Fruit fly (Drosophila melanogaster) whole organism, prepupa: ENCODE data around the gene CG14107.

Source experiments
- CG10631 ChIP-seq: fragments of 200-800 bp; sonication (Bioruptor generic); optimal IDR thresholded peaks from 2 replicates; lab custom pipeline; 2016; ENCODE audit warnings: missing biosample characterization, missing genetic modification characterization
- CG10669 ChIP-seq: fragments of 200-800 bp; sonication (Bioruptor generic); optimal IDR thresholded peaks from 3 replicates; lab custom pipeline; 2018; ENCODE audit warnings: missing biosample characterization, mild to moderate bottlenecking, missing genetic modification characterization, moderate library complexity
- CG11294 ChIP-seq: fragments of 200-800 bp; sonication (Bioruptor generic); IDR thresholded peaks from 2 replicates; pipeline ENCODE4 v1.3.6; 2022; ENCODE audit warnings: missing biosample characterization, missing genetic modification characterization
- CG11762 ChIP-seq: fragments of 200-800 bp; sonication (Bioruptor generic); optimal IDR thresholded peaks from 3 replicates; lab custom pipeline; 2016; ENCODE audit warnings: missing biosample characterization, missing genetic modification characterization; ENCODE audit not compliant: insufficient read depth
- CG11902 ChIP-seq: fragments of 200-800 bp; sonication (Bioruptor generic); optimal IDR thresholded peaks from 3 replicates; lab custom pipeline; 2016; ENCODE audit warnings: missing biosample characterization, missing genetic modification characterization
- CG15336 ChIP-seq: fragments of 200-800 bp; sonication (Bioruptor generic); IDR thresholded peaks from 2 replicates; pipeline ENCODE4 v1.3.6; 2022; ENCODE audit warnings: missing biosample characterization, missing genetic modification characterization
- CG1621 ChIP-seq: fragments of 200-800 bp; sonication (Bioruptor generic); optimal IDR thresholded peaks from 3 replicates; lab custom pipeline; 2018; ENCODE audit warnings: missing biosample characterization, mild to moderate bottlenecking, missing genetic modification characterization
- CG16779 ChIP-seq: fragments of 200-800 bp; sonication (Bioruptor generic); optimal IDR thresholded peaks from 3 replicates; lab custom pipeline; 2017; ENCODE audit warnings: missing biosample characterization, mild to moderate bottlenecking, missing genetic modification characterization
- CG3032 ChIP-seq: fragments of 200-800 bp; optimal IDR thresholded peaks from 2 replicates; lab custom pipeline; 2019; ENCODE audit warnings: missing biosample characterization, mild to moderate bottlenecking, missing genetic modification characterization, moderate library complexity
- CG31627 ChIP-seq: fragments of 200-800 bp; sonication (Bioruptor generic); optimal IDR thresholded peaks from 3 replicates; lab custom pipeline; 2016; ENCODE audit warnings: missing biosample characterization, missing genetic modification characterization
- CG32006 ChIP-seq: fragments of 200-800 bp; sonication (Bioruptor generic); optimal IDR thresholded peaks from 3 replicates; lab custom pipeline; 2017; ENCODE audit warnings: missing biosample characterization, mild to moderate bottlenecking, missing genetic modification characterization
- CG34406 ChIP-seq: fragments of 200-800 bp; sonication (Bioruptor generic); optimal IDR thresholded peaks from 3 replicates; lab custom pipeline; 2016; ENCODE audit warnings: missing biosample characterization, missing genetic modification characterization
- CG6163 ChIP-seq: fragments of 200-800 bp; sonication (Bioruptor generic); IDR thresholded peaks from 3 replicates; pipeline ENCODE4 v1.3.6; 2022; ENCODE audit warnings: missing biosample characterization, missing genetic modification characterization
- CG6276 ChIP-seq: fragments of 200-800 bp; sonication (Bioruptor generic); optimal IDR thresholded peaks from 2 replicates; lab custom pipeline; 2017; ENCODE audit warnings: missing biosample characterization, mild to moderate bottlenecking, missing genetic modification characterization
- CG6792 ChIP-seq: fragments of 200-800 bp; sonication (Bioruptor generic); optimal IDR thresholded peaks from 3 replicates; lab custom pipeline; 2016; ENCODE audit warnings: missing biosample characterization, missing genetic modification characterization
- CG6808 ChIP-seq: fragments of 200-800 bp; sonication (Bioruptor generic); optimal IDR thresholded peaks from 3 replicates; lab custom pipeline; 2017; ENCODE audit warnings: missing biosample characterization, missing genetic modification characterization, mild to moderate bottlenecking, moderate library complexity, missing genetic modification reagents
- CG6854 ChIP-seq: fragments of 200-800 bp; sonication (Bioruptor generic); optimal IDR thresholded peaks from 2 replicates; lab custom pipeline; 2017; ENCODE audit warnings: missing biosample characterization, mild to moderate bottlenecking, missing genetic modification characterization
- CG7368 ChIP-seq: fragments of 200-800 bp; sonication (Bioruptor generic); optimal IDR thresholded peaks from 3 replicates; lab custom pipeline; 2016; ENCODE audit warnings: missing biosample characterization, missing genetic modification characterization
- CG8119 ChIP-seq: fragments of 200-800 bp; sonication (Bioruptor generic); IDR thresholded peaks from 3 replicates; pipeline ENCODE4 v1.3.6; 2022; ENCODE audit warnings: missing biosample characterization, missing genetic modification characterization
- CG8319 ChIP-seq: fragments of 200-800 bp; sonication (Bioruptor generic); optimal IDR thresholded peaks from 3 replicates; lab custom pipeline; 2016; ENCODE audit warnings: missing biosample characterization, missing genetic modification characterization
- CG8632 ChIP-seq: fragments of 200-800 bp; sonication (Bioruptor generic); optimal IDR thresholded peaks from 3 replicates; lab custom pipeline; 2016; ENCODE audit warnings: missing biosample characterization, missing genetic modification characterization
- CG9139 ChIP-seq: fragments of 200-800 bp; sonication (Bioruptor generic); optimal IDR thresholded peaks from 3 replicates; lab custom pipeline; 2017; ENCODE audit warnings: missing biosample characterization, mild to moderate bottlenecking, missing genetic modification characterization
- Eip75B ChIP-seq: fragments of 200-800 bp; sonication (Bioruptor generic); optimal IDR thresholded peaks from 3 replicates; lab custom pipeline; 2016; ENCODE audit warnings: missing biosample characterization, missing genetic modification characterization
- Eip78C ChIP-seq: fragments of 200-800 bp; sonication (Bioruptor generic); peaks from one replicate; lab custom pipeline; 2016; ENCODE audit warnings: missing biosample characterization, missing genetic modification characterization
- Eip93F ChIP-seq: fragments of 200-800 bp; sonication (Bioruptor generic); optimal IDR thresholded peaks from 2 replicates; lab custom pipeline; 2016; ENCODE audit warnings: missing biosample characterization, mild to moderate bottlenecking, missing genetic modification characterization
- Ets21C ChIP-seq: fragments of 200-800 bp; sonication (Bioruptor generic); optimal IDR thresholded peaks from 3 replicates; lab custom pipeline; 2016; ENCODE audit warnings: missing biosample characterization, missing genetic modification characterization
- Ets96B ChIP-seq: fragments of 200-800 bp; optimal IDR thresholded peaks from 2 replicates; lab custom pipeline; 2019; ENCODE audit warnings: missing biosample characterization, mild to moderate bottlenecking, missing genetic modification characterization, moderate library complexity
- Gug ChIP-seq: fragments of 200-800 bp; sonication (Bioruptor generic); IDR thresholded peaks from 2 replicates; pipeline ENCODE4 v1.3.6; 2022; ENCODE audit warnings: missing biosample characterization, missing genetic modification characterization
- Hr38 ChIP-seq: sonication (Bioruptor generic); optimal IDR thresholded peaks from 2 replicates; lab custom pipeline; 2016; ENCODE audit warnings: missing biosample characterization, missing genetic modification characterization
- Hr39 ChIP-seq: fragments of 200-800 bp; sonication (Bioruptor generic); optimal IDR thresholded peaks from 2 replicates; lab custom pipeline; 2016; ENCODE audit warnings: missing biosample characterization, missing genetic modification characterization
- Hr4 ChIP-seq: fragments of 200-800 bp; sonication (Bioruptor generic); optimal IDR thresholded peaks from 3 replicates; lab custom pipeline; 2016; ENCODE audit warnings: missing biosample characterization, missing genetic modification characterization
- OdsH ChIP-seq: fragments of 200-800 bp; sonication (Bioruptor generic); optimal IDR thresholded peaks from 3 replicates; lab custom pipeline; 2016; ENCODE audit warnings: missing biosample characterization, missing genetic modification characterization
- Smox ChIP-seq: fragments of 200-800 bp; sonication (Bioruptor generic); optimal IDR thresholded peaks from 3 replicates; lab custom pipeline; 2016; ENCODE audit warnings: missing biosample characterization, missing genetic modification characterization
- Sox102F ChIP-seq: fragments of 200-800 bp; sonication (Bioruptor generic); optimal IDR thresholded peaks from 2 replicates; lab custom pipeline; 2016; ENCODE audit warnings: missing biosample characterization, mild to moderate bottlenecking, missing genetic modification characterization
- Sox14 ChIP-seq: fragments of 200-800 bp; sonication (Bioruptor generic); optimal IDR thresholded peaks from 3 replicates; lab custom pipeline; 2016; ENCODE audit warnings: missing biosample characterization, missing genetic modification characterization
- Sox15 ChIP-seq: fragments of 200-800 bp; sonication (Bioruptor generic); optimal IDR thresholded peaks from 3 replicates; lab custom pipeline; 2016; ENCODE audit warnings: missing biosample characterization, missing genetic modification characterization
- achi ChIP-seq: fragments of 200-800 bp; sonication (Bioruptor generic); optimal IDR thresholded peaks from 3 replicates; lab custom pipeline; 2016; ENCODE audit warnings: missing biosample characterization, missing genetic modification characterization
- acj6 ChIP-seq: fragments of 200-800 bp; sonication (Bioruptor generic); optimal IDR thresholded peaks from 3 replicates; lab custom pipeline; 2016; ENCODE audit warnings: missing biosample characterization, missing genetic modification characterization
- dac ChIP-seq: fragments of 200-800 bp; sonication (Bioruptor generic); optimal IDR thresholded peaks from 2 replicates; lab custom pipeline; 2017; ENCODE audit warnings: missing biosample characterization, mild to moderate bottlenecking, missing genetic modification characterization
- dsx ChIP-seq: fragments of 200-800 bp; optimal IDR thresholded peaks from 3 replicates; lab custom pipeline; 2019; ENCODE audit warnings: missing biosample characterization, mild to moderate bottlenecking, missing genetic modification characterization, moderate library complexity; ENCODE audit not compliant: poor library complexity, severe bottlenecking
- esn ChIP-seq: fragments of 200-800 bp; sonication (Bioruptor generic); optimal IDR thresholded peaks from 2 replicates; lab custom pipeline; 2016; ENCODE audit warnings: missing biosample characterization, mild to moderate bottlenecking, missing genetic modification characterization, moderate library complexity
- fd85E ChIP-seq: fragments of 200-800 bp; sonication (Bioruptor generic); optimal IDR thresholded peaks from 3 replicates; lab custom pipeline; 2016; ENCODE audit warnings: missing biosample characterization, missing genetic modification characterization
- fkh ChIP-seq: fragments of 200-800 bp; sonication (Bioruptor generic); optimal IDR thresholded peaks from 3 replicates; lab custom pipeline; 2017; ENCODE audit warnings: missing biosample characterization, mild to moderate bottlenecking, missing genetic modification characterization, moderate library complexity
- lz ChIP-seq: fragments of 200-800 bp; sonication (Bioruptor generic); optimal IDR thresholded peaks from 3 replicates; lab custom pipeline; 2016; ENCODE audit warnings: missing biosample characterization, missing genetic modification characterization
- net ChIP-seq: fragments of 200-800 bp; sonication (Bioruptor generic); optimal IDR thresholded peaks from 3 replicates; lab custom pipeline; 2016; ENCODE audit warnings: missing biosample characterization, missing genetic modification characterization
- salr ChIP-seq, 2 experiments: fragments of 200-800 bp; sonication (Bioruptor generic); optimal IDR thresholded peaks; 3 replicates each; lab custom pipeline; 2016 to 2018; ENCODE audit warnings: missing biosample characterization in 2 of 2, missing genetic modification characterization in 2 of 2, mild to moderate bottlenecking in 1 of 2
- spab ChIP-seq: fragments of 200-800 bp; sonication (Bioruptor generic); optimal IDR thresholded peaks from 2 replicates; lab custom pipeline; 2017; ENCODE audit warnings: missing biosample characterization, mild to moderate bottlenecking, missing genetic modification characterization, missing genetic modification reagents
- ss ChIP-seq, 2 experiments: fragments of 200-800 bp; sonication (Bioruptor generic); optimal IDR thresholded peaks; 2 replicates in 1 of 2; 3 replicates in 1 of 2; lab custom pipeline; 2017 to 2018; ENCODE audit warnings: mild to moderate bottlenecking in 2 of 2, missing biosample characterization in 2 of 2, missing genetic modification characterization in 2 of 2, moderate library complexity in 1 of 2
- svp ChIP-seq: fragments of 200-800 bp; sonication (Bioruptor generic); peaks from one replicate; lab custom pipeline; 2016; ENCODE audit warnings: missing biosample characterization, missing genetic modification characterization
- topi ChIP-seq: fragments of 200-800 bp; sonication (Bioruptor generic); optimal IDR thresholded peaks from 3 replicates; lab custom pipeline; 2016; ENCODE audit warnings: missing biosample characterization, missing genetic modification characterization
- vri ChIP-seq: fragments of 200-800 bp; sonication (Bioruptor generic); optimal IDR thresholded peaks from 3 replicates; lab custom pipeline; 2016; ENCODE audit warnings: missing biosample characterization, mild to moderate bottlenecking, missing genetic modification characterization

Gene CG14107

DNA sequence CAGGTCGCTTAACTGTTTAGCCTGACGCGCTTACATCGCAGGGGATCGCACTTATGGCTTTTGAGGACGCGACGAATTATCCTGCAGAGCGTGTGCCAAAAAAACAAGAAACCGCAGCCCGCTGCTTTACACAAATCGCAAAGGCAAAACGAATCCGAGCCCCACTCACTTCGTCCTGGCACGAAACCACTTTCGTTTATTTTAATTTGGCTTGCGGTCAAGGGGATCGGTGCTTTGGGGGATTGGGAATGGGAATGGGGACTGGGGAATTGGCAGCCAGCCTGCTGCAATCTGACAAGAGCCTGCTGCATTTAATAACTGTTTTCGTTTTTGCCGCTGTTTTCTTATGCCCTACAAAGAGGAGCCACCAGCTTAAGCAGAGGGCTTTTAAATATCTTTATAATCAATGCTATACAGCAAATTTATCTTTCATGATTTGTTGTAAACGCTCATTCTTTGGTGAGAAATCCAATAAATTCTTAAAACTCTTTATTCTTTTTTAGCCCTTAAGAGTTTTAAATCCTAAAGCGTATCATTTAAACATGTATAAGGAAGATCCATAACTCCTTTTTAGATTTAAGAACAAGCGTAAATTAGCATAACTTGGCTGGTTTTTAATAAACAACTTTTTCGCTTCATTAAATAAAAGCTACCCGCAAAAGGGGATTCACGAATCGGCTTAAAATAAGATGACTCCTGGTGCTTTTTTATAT, 28.8 kb upstream of the CG14107 start:
- TF ChIP-seq Sox15 (GFP tag; lab: Kevin White, UChicago) (peak; percentile 7), CG11762 (GFP tag; lab: Kevin White, UChicago) (no peak), net (GFP tag; lab: Kevin White, UChicago) (peak; percentile 17), Gug (GFP tag; lab: Robert Waterston, UW) (no peak), Hr4 (no peak), CG6792 (GFP tag; lab: Kevin White, UChicago) (peak; percentile 36), CG6808 (GFP tag; lab: Kevin White, UChicago) (peak; percentile 39), lz (GFP tag; lab: Kevin White, UChicago) (peak; percentile 50), Sox14 (GFP tag; lab: Kevin White, UChicago) (peak; percentile 35), Hr39 (peak; percentile 50), Smox (GFP tag; lab: Kevin White, UChicago) (peak; percentile 67), CG11294 (no peak), CG7368 (no peak), CG8632 (GFP tag; lab: Kevin White, UChicago) (peak; percentile 29), acj6 (peak; percentile 29), fd85E (GFP tag; lab: Kevin White, UChicago) (no peak), dsx (no peak), CG31627 (GFP tag; lab: Kevin White, UChicago) (peak; percentile 66), ss (GFP tag; optimal IDR thresholded peaks at IDR 0.05; lab: Kevin White, UChicago) (peak; percentile 39 to 66), CG6276 (GFP tag; lab: Kevin White, UChicago) (no peak), Eip78C (GFP tag; lab: Kevin White, UChicago) (peak; percentile 87), esn (GFP tag; lab: Kevin White, UChicago) (peak; percentile 82), Ets96B (tag; lab: Kevin White, UChicago) (peak; percentile 27), CG1621 (tag; lab: Kevin White, UChicago) (no peak), Ets21C (GFP tag; lab: Kevin White, UChicago) (peak; percentile 14), CG8119 (no peak), dac (GFP tag; lab: Kevin White, UChicago) (no peak), CG9139 (GFP tag; lab: Kevin White, UChicago) (no peak), CG8319 (GFP tag; lab: Kevin White, UChicago) (no peak), Eip93F (GFP tag; lab: Kevin White, UChicago) (no peak), spab (GFP tag; lab: Kevin White, UChicago) (peak; percentile 44), CG6854 (GFP tag; lab: Kevin White, UChicago) (peak; percentile 8), CG16779 (no peak), fkh (GFP tag; lab: Kevin White, UChicago) (no peak), Hr38 (GFP tag; lab: Kevin White, UChicago) (no peak), CG32006 (GFP tag; lab: Kevin White, UChicago) (no peak), CG11902 (GFP tag; lab: Kevin White, UChicago) (peak; percentile 34), CG15336 (GFP tag; lab: Robert Waterston, UW) (no peak), svp (GFP tag; lab: Kevin White, UChicago) (peak; percentile 75), CG10669 (peak; percentile 25), Sox102F (GFP tag; lab: Kevin White, UChicago) (peak; percentile 47), salr (GFP tag; optimal IDR thresholded peaks at IDR 0.05; lab: Kevin White, UChicago) (no peak), CG34406 (GFP tag; lab: Kevin White, UChicago) (peak; percentile 41), topi (GFP tag; lab: Kevin White, UChicago) (peak; percentile 67), CG6163 (GFP tag; lab: Robert Waterston, UW) (no peak), CG10631 (GFP tag; lab: Kevin White, UChicago) (peak; percentile 18), OdsH (GFP tag; lab: Kevin White, UChicago) (peak; percentile 32), achi (peak; percentile 15), CG3032 (tag; lab: Kevin White, UChicago) (peak; percentile 43), Eip75B (GFP tag; lab: Kevin White, UChicago) (peak; percentile 49), vri (GFP tag; lab: Kevin White, UChicago) (no peak)
